Worm (Caenorhabditis elegans) whole organism, L1 larva: ENCODE data around the gene T03G11.9.

Experiments used
- mdl-1 ChIP-seq, 2 experiments: fragments of 150-350 bp; optimal IDR thresholded peaks; 2 replicates each; lab custom pipeline; 2014 to 2017; ENCODE audit warnings: missing biosample characterization in 2 of 2, missing genetic modification characterization in 2 of 2, inconsistent platforms in 1 of 2
- nhr-76 ChIP-seq: sonication (generic microtip); optimal IDR thresholded peaks from 2 replicates; lab custom pipeline; 2017; ENCODE audit warnings: missing biosample characterization, missing genetic modification characterization
- snu-23 ChIP-seq: sonication (generic microtip); optimal IDR thresholded peaks from 2 replicates; lab custom pipeline; 2016; ENCODE audit warnings: missing genetic modification characterization, missing compliant biosample characterization
- ztf-4 ChIP-seq: fragments of 150-350 bp; optimal IDR thresholded peaks from 2 replicates; lab custom pipeline; 2014; ENCODE audit warnings: missing biosample characterization, missing genetic modification characterization

DNA sequence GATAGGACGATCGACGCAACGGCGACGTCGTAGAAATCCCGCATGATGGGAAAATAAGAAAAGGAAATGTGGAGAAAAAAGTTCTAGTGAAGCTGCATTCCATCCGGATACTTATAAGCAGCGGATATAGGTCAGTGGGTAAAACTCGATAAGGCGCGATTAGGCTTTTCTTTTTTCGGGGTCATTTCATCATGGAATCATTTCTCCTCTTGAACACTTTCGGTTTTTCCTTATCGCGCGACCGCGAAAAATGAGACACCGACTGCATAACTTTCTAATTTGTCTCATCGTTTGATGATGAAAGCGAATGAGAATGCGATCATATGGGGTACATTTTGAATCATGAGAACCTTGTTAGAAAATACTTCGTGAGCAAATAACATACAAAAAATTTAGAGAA is 33.6 kb upstream of the T03G11.9 start, which contains the start of gene dpy-8:
- TF ChIP-seq snu-23 (GFP tag; lab: Kevin White, UChicago) (no peak), ztf-4 (tag; lab: Kevin White, UChicago) (no peak), mdl-1 (tag; optimal IDR thresholded peaks at IDR 0.05; lab: Kevin White, UChicago) (no peak), nhr-76 (tag; lab: Kevin White, UChicago) (no peak)
